Fruit fly (Drosophila melanogaster) whole organism, embryonic: ENCODE data around the gene CG32713.

ENCODE experiments used
- Awh ChIP-seq: fragments of 200-800 bp; sonication (Bioruptor generic); IDR thresholded peaks from 2 replicates; pipeline ENCODE4, ENCODE4 v1.3.6; 2022; ENCODE audit warnings: missing biosample characterization, missing genetic modification characterization
- Blimp-1 ChIP-seq: fragments of 200-800 bp; sonication (Bioruptor generic); optimal IDR thresholded peaks from 3 replicates; lab custom pipeline; 2018; ENCODE audit warnings: missing biosample characterization, missing genetic modification characterization, mild to moderate bottlenecking, moderate library complexity, missing genetic modification reagents
- CG10366 ChIP-seq: fragments of 200-800 bp; sonication (Bioruptor generic); IDR thresholded peaks from 2 replicates; pipeline ENCODE4 v1.3.6; 2022; ENCODE audit warnings: missing biosample characterization, missing genetic modification characterization
- CG10565 ChIP-seq: fragments of 200-800 bp; sonication (Bioruptor generic); optimal IDR thresholded peaks from 3 replicates; lab custom pipeline; 2016; ENCODE audit warnings: missing biosample characterization, mild to moderate bottlenecking, missing genetic modification characterization
- CG10959 ChIP-seq: fragments of 200-800 bp; sonication (Bioruptor generic); IDR thresholded peaks from 2 replicates; pipeline ENCODE4 v1.3.6; 2022; ENCODE audit warnings: missing biosample characterization, missing genetic modification characterization
- CG11247 ChIP-seq: fragments of 200-800 bp; sonication (Bioruptor generic); IDR thresholded peaks from 2 replicates; pipeline ENCODE4 v1.3.6; 2022; ENCODE audit warnings: missing biosample characterization, missing genetic modification characterization
- CG12769 ChIP-seq: fragments of 200-800 bp; sonication (Bioruptor generic); optimal IDR thresholded peaks from 2 replicates; lab custom pipeline; 2019; ENCODE audit warnings: missing biosample characterization, mild to moderate bottlenecking, missing genetic modification characterization, moderate library complexity
- CG13287 ChIP-seq: fragments of 200-800 bp; sonication (Bioruptor generic); IDR thresholded peaks from 2 replicates; pipeline ENCODE4 v1.3.6; 2022; ENCODE audit warnings: missing biosample characterization, missing genetic modification characterization; ENCODE audit not compliant: partially characterized antibody
- CG15479 ChIP-seq: fragments of 200-800 bp; sonication (Bioruptor generic); optimal IDR thresholded peaks from 3 replicates; lab custom pipeline; 2019; ENCODE audit warnings: missing biosample characterization, mild to moderate bottlenecking, missing genetic modification characterization, moderate library complexity
- CG16815 ChIP-seq: fragments of 200-800 bp; sonication (Bioruptor generic); optimal IDR thresholded peaks from 3 replicates; lab custom pipeline; 2017; ENCODE audit warnings: missing biosample characterization, mild to moderate bottlenecking, missing genetic modification characterization
- CG2120 ChIP-seq: fragments of 200-800 bp; sonication (Bioruptor generic); optimal IDR thresholded peaks from 3 replicates; lab custom pipeline; 2016; ENCODE audit warnings: missing biosample characterization, missing genetic modification characterization
- CG3847 ChIP-seq: fragments of 200-800 bp; sonication (Bioruptor generic); IDR thresholded peaks from 2 replicates; pipeline ENCODE4 v1.3.6; 2022; ENCODE audit warnings: missing biosample characterization, missing genetic modification characterization
- CG43689 ChIP-seq: fragments of 200-800 bp; sonication (Bioruptor generic); IDR thresholded peaks from 2 replicates; pipeline ENCODE4 v1.3.6; 2022; ENCODE audit warnings: missing biosample characterization, missing genetic modification characterization
- CG4730 ChIP-seq: fragments of 200-800 bp; sonication (Bioruptor generic); IDR thresholded peaks from 2 replicates; pipeline ENCODE4 v1.3.6; 2022; ENCODE audit warnings: missing biosample characterization, missing genetic modification characterization
- CG7357 ChIP-seq: fragments of 200-800 bp; sonication (Bioruptor generic); IDR thresholded peaks from 3 replicates; pipeline ENCODE4 v1.3.6; 2022; ENCODE audit warnings: missing biosample characterization, missing genetic modification characterization
- CG8281 ChIP-seq: fragments of 200-800 bp; sonication (Bioruptor generic); optimal IDR thresholded peaks from 2 replicates; lab custom pipeline; 2018; ENCODE audit warnings: missing biosample characterization, mild to moderate bottlenecking, missing genetic modification characterization, moderate library complexity
- CG9727 ChIP-seq: fragments of 200-800 bp; sonication (Bioruptor generic); optimal IDR thresholded peaks from 3 replicates; lab custom pipeline; 2017; ENCODE audit warnings: missing biosample characterization, mild to moderate bottlenecking, missing genetic modification characterization
- CrebB ChIP-seq: fragments of 200-800 bp; sonication (Bioruptor generic); optimal IDR thresholded peaks from 3 replicates; lab custom pipeline; 2018; ENCODE audit warnings: missing biosample characterization, mild to moderate bottlenecking, missing genetic modification characterization
- Dll ChIP-seq: fragments of 200-800 bp; sonication (Bioruptor generic); IDR thresholded peaks from 4 replicates; pipeline ENCODE4 v1.3.6; 2022; ENCODE audit warnings: missing biosample characterization, missing genetic modification characterization; ENCODE audit not compliant: partially characterized antibody
- E2f1 ChIP-seq: fragments of 200-800 bp; sonication (Bioruptor generic); IDR thresholded peaks from 2 replicates; pipeline ENCODE4 v1.3.6; 2022; ENCODE audit warnings: missing biosample characterization, missing genetic modification characterization
- GATAe ChIP-seq: fragments of 200-800 bp; sonication (Bioruptor generic); conservative IDR thresholded peaks from 2 replicates; pipeline ENCODE4 v1.3.6; 2022; ENCODE audit warnings: missing biosample characterization, missing genetic modification characterization
- Gsc ChIP-seq: fragments of 200-800 bp; sonication (Bioruptor generic); IDR thresholded peaks from 2 replicates; pipeline ENCODE4 v1.3.6; 2022; ENCODE audit warnings: missing biosample characterization, missing genetic modification characterization
- HLH4C ChIP-seq: fragments of 200-800 bp; sonication (Bioruptor generic); IDR thresholded peaks from 3 replicates; pipeline ENCODE4 v1.3.6; 2022; ENCODE audit warnings: missing biosample characterization, missing genetic modification characterization; ENCODE audit not compliant: partially characterized antibody
- NK7.1 ChIP-seq: fragments of 200-800 bp; sonication (Bioruptor generic); optimal IDR thresholded peaks from 3 replicates; lab custom pipeline; 2016; ENCODE audit warnings: missing biosample characterization, missing genetic modification characterization
- PHDP ChIP-seq: fragments of 200-800 bp; sonication (Bioruptor generic); optimal IDR thresholded peaks from 3 replicates; lab custom pipeline; 2018; ENCODE audit warnings: missing biosample characterization, mild to moderate bottlenecking, missing genetic modification characterization, moderate library complexity
- Xrp1 ChIP-seq: fragments of 200-800 bp; sonication (Bioruptor generic); IDR thresholded peaks from 2 replicates; pipeline ENCODE4 v1.3.6; 2022; ENCODE audit warnings: missing biosample characterization, missing genetic modification characterization
- amos ChIP-seq: fragments of 200-800 bp; sonication (Bioruptor generic); IDR thresholded peaks from 2 replicates; pipeline ENCODE4 v1.3.6; 2022; ENCODE audit warnings: missing biosample characterization, missing genetic modification characterization; ENCODE audit not compliant: partially characterized antibody
- ase ChIP-seq: fragments of 200-800 bp; sonication (Bioruptor generic); IDR thresholded peaks from 3 replicates; pipeline ENCODE4 v1.3.6; 2022; ENCODE audit warnings: missing biosample characterization, missing genetic modification characterization
- br ChIP-seq: fragments of >200 bp; optimal IDR thresholded peaks from 2 replicates; lab custom pipeline; 2017
- bsh ChIP-seq, 2 experiments: fragments of 200-800 bp; sonication (Bioruptor generic); optimal IDR thresholded peaks; 2 replicates each; lab custom pipeline; 2017 to 2018; ENCODE audit warnings: mild to moderate bottlenecking in 2 of 2, missing biosample characterization in 2 of 2, missing genetic modification characterization in 2 of 2, moderate library complexity in 1 of 2
- cas ChIP-seq: fragments of 200-800 bp; sonication (Bioruptor generic); IDR thresholded peaks from 2 replicates; pipeline ENCODE4 v1.3.6; 2022; ENCODE audit warnings: missing biosample characterization, missing genetic modification characterization
- dm ChIP-seq: fragments of 200-800 bp; sonication (Bioruptor generic); optimal IDR thresholded peaks from 3 replicates; lab custom pipeline; 2016; ENCODE audit warnings: missing biosample characterization, missing genetic modification characterization
- gce ChIP-seq: fragments of 200-800 bp; sonication (Bioruptor generic); IDR thresholded peaks from 3 replicates; pipeline ENCODE4 v1.3.6; 2022; ENCODE audit warnings: missing biosample characterization, missing genetic modification characterization
- gt ChIP-seq: fragments of 200-800 bp; sonication (Bioruptor generic); IDR thresholded peaks from 2 replicates; pipeline ENCODE4 v1.3.6; 2022; ENCODE audit warnings: missing biosample characterization, missing genetic modification characterization
- hbn ChIP-seq: fragments of 200-800 bp; sonication (Bioruptor generic); IDR thresholded peaks from 2 replicates; pipeline ENCODE4 v1.3.6; 2022; ENCODE audit warnings: missing biosample characterization, missing genetic modification characterization; ENCODE audit not compliant: partially characterized antibody
- jigr1 ChIP-seq: fragments of 200-800 bp; sonication (Bioruptor generic); IDR thresholded peaks from 3 replicates; pipeline ENCODE4 v1.3.6; 2022; ENCODE audit warnings: missing biosample characterization, missing genetic modification characterization
- lmd ChIP-seq: fragments of 200-800 bp; sonication (Bioruptor generic); IDR thresholded peaks from 2 replicates; pipeline ENCODE4 v1.3.6; 2022; ENCODE audit warnings: missing biosample characterization, missing genetic modification characterization
- nau ChIP-seq: fragments of 200-800 bp; sonication (Bioruptor generic); optimal IDR thresholded peaks from 3 replicates; lab custom pipeline; 2017; ENCODE audit warnings: missing biosample characterization, mild to moderate bottlenecking, missing genetic modification characterization, missing genetic modification reagents
- onecut ChIP-seq: fragments of 200-800 bp; sonication (Bioruptor generic); IDR thresholded peaks from 2 replicates; pipeline ENCODE4 v1.3.6; 2022; ENCODE audit warnings: missing biosample characterization, missing genetic modification characterization
- pb ChIP-seq: fragments of 200-800 bp; sonication (Bioruptor generic); optimal IDR thresholded peaks from 3 replicates; lab custom pipeline; 2016; ENCODE audit warnings: missing biosample characterization, missing genetic modification characterization
- pfk ChIP-seq: fragments of 200-800 bp; sonication (Bioruptor generic); optimal IDR thresholded peaks from 2 replicates; lab custom pipeline; 2018; ENCODE audit warnings: missing biosample characterization, mild to moderate bottlenecking, missing genetic modification characterization, moderate library complexity
- sc ChIP-seq, 3 experiments: fragments of >200 bp in 2 of 3; fragments of 200-800 bp in 1 of 3; sonication (Bioruptor generic) in 1 of 3; optimal IDR thresholded peaks; 2 replicates in 2 of 3; 3 replicates in 1 of 3; lab custom pipeline; 2017; ENCODE audit warnings: mild to moderate bottlenecking in 1 of 3, missing biosample characterization in 1 of 3, missing genetic modification characterization in 1 of 3, missing genetic modification reagents in 1 of 3
- schlank ChIP-seq: fragments of 200-800 bp; sonication (Bioruptor generic); optimal IDR thresholded peaks from 2 replicates; lab custom pipeline; 2018; ENCODE audit warnings: missing biosample characterization, mild to moderate bottlenecking, missing genetic modification characterization
- sim ChIP-seq: fragments of 200-800 bp; sonication (Bioruptor generic); IDR thresholded peaks from 2 replicates; pipeline ENCODE4 v1.3.6; 2022; ENCODE audit warnings: missing biosample characterization, missing genetic modification characterization
- slbo ChIP-seq: fragments of 200-800 bp; sonication (Bioruptor generic); IDR thresholded peaks from 2 replicates; pipeline ENCODE4 v1.3.6; 2022; ENCODE audit warnings: missing biosample characterization, missing genetic modification characterization
- stc ChIP-seq: fragments of 200-800 bp; sonication (Bioruptor generic); IDR thresholded peaks from 2 replicates; pipeline ENCODE4 v1.3.6; 2022; ENCODE audit warnings: missing biosample characterization, missing genetic modification characterization
- sug ChIP-seq: fragments of 200-800 bp; optimal IDR thresholded peaks from 2 replicates; lab custom pipeline; 2019; ENCODE audit warnings: missing biosample characterization, mild to moderate bottlenecking, missing genetic modification characterization, moderate library complexity
- toy ChIP-seq: fragments of 200-800 bp; sonication (Bioruptor generic); IDR thresholded peaks from 2 replicates; pipeline ENCODE4 v1.3.6; 2022; ENCODE audit warnings: missing biosample characterization, missing genetic modification characterization
- usp ChIP-seq: fragments of >200 bp; optimal IDR thresholded peaks from 2 replicates; lab custom pipeline; 2017; ENCODE audit warnings: missing biosample characterization, missing genetic modification characterization
- wek ChIP-seq: fragments of 200-800 bp; sonication (Bioruptor generic); optimal IDR thresholded peaks from 3 replicates; lab custom pipeline; 2018; ENCODE audit warnings: missing biosample characterization, mild to moderate bottlenecking, missing genetic modification characterization, moderate library complexity

CG32713 gene

dm6 chrX:8420772-8421448 is 36.5 kb downstream of the CG32713 start (continued):
- TF ChIP-seq hbn (GFP tag; lab: Robert Waterston, UW) (peak; percentile 21; the same call in 1 of the 2 replicates), Blimp-1 (GFP tag; lab: Kevin White, UChicago) (peak; percentile 16), CG12769 (tag; lab: Kevin White, UChicago) (peak; percentile 30), sug (tag; lab: Kevin White, UChicago) (no peak), Gsc (GFP tag; lab: Robert Waterston, UW) (no peak), CG2120 (peak; percentile 30), onecut (no peak), CG8281 (tag; lab: Kevin White, UChicago) (no peak), CG10565 (no peak), CG11247 (GFP tag; lab: Robert Waterston, UW) (no peak), wek (GFP tag; lab: Kevin White, UChicago) (peak; percentile 31), CrebB (tag; lab: Kevin White, UChicago) (no peak), HLH4C (GFP tag; lab: Robert Waterston, UW) (no peak), stc (GFP tag; lab: Robert Waterston, UW) (peak; percentile 21; the same call in 1 of the 2 replicates), dm (GFP tag; lab: Kevin White, UChicago) (peak; percentile 15), Xrp1 (GFP tag; lab: Robert Waterston, UW) (peak; percentile 21; the same call in 1 of the 2 replicates), Dll (GFP tag; lab: Robert Waterston, UW) (peak; percentile 58; the same call in 1 of the 4 replicates), toy (no peak), schlank (tag; lab: Kevin White, UChicago) (no peak), cas (GFP tag; lab: Robert Waterston, UW) (no peak), slbo (GFP tag; lab: Robert Waterston, UW) (no peak), CG9727 (GFP tag; lab: Kevin White, UChicago) (no peak), CG7357 (GFP tag; lab: Robert Waterston, UW) (no peak), CG10959 (no peak), pb (GFP tag; lab: Kevin White, UChicago) (no peak), CG10366 (GFP tag; lab: Robert Waterston, UW) (no peak), CG43689 (GFP tag; lab: Robert Waterston, UW) (no peak), jigr1 (no peak), NK7.1 (no peak), CG3847 (no peak), CG15479 (peak; percentile 93), Awh (GFP tag; lab: Robert Waterston, UW) (no peak), lmd (GFP tag; lab: Robert Waterston, UW) (no peak), pfk (peak; percentile 1), E2f1 (GFP tag; lab: Robert Waterston, UW) (no peak), bsh (GFP tag; optimal IDR thresholded peaks at IDR 0.05; lab: Kevin White, UChicago) (peak in 1 of 2 experiments; percentile 74), nau (no peak), gt (GFP tag; lab: Robert Waterston, UW) (no peak), PHDP (peak; percentile 13), sim (GFP tag; lab: Robert Waterston, UW) (0 out of 2 replicates have a peak, but pooled peaks have one; percentile 39), gce (GFP tag; lab: Robert Waterston, UW) (no peak), ase (GFP tag; lab: Robert Waterston, UW) (no peak), amos (GFP tag; lab: Robert Waterston, UW) (no peak), usp (GFP tag; lab: Kevin White, UChicago) (no peak), CG16815 (GFP tag; lab: Kevin White, UChicago) (no peak), sc (optimal IDR thresholded peaks at IDR 0.05; lab: Kevin White, UChicago) (no peak), sc (GFP tag; optimal IDR thresholded peaks at IDR 0.05; lab: Kevin White, UChicago) (no peak), GATAe (no peak), CG4730 (GFP tag; lab: Robert Waterston, UW) (no peak), CG13287 (GFP tag; lab: Robert Waterston, UW) (peak; percentile 39), br (no peak)
